Worm (Caenorhabditis elegans): ENCODE results near the gene Y49F6B.6.

The Y49F6B.6 gene

ce11 chrII:3520988-3521850, 48.3 kb downstream of the Y49F6B.6 start, which contains the start of gene W09G10.9 (continued):
- TF ChIP-seq C17E4.6 (GFP tag; IDR thresholded peaks at IDR 0.05) (0 out of 2 replicates have a peak, but pooled peaks have one; percentile 41), B0261.1 (tag; optimal IDR thresholded peaks at IDR 0.05) (peak; percentile 84), ceh-100 (GFP tag; IDR thresholded peaks at IDR 0.05) (peak; percentile 70), snpc-3.4 (tag; optimal IDR thresholded peaks at IDR 0.05) (peak; percentile 43), lsy-27 (tag; optimal IDR thresholded peaks at IDR 0.05; ENCODE audit: borderline replicate concordance, insufficient read depth) (no peak), nhr-179 (tag; optimal IDR thresholded peaks at IDR 0.05) (no peak), madf-10 (tag; optimal IDR thresholded peaks at IDR 0.05) (peak; percentile 44), F57A8.1 (GFP tag; optimal IDR thresholded peaks at IDR 0.05) (no peak), chd-7 (tag; optimal IDR thresholded peaks at IDR 0.05) (peak; percentile 14), ceh-91 (GFP tag; IDR thresholded peaks at IDR 0.05) (no peak), athp-1 (tag; optimal IDR thresholded peaks at IDR 0.05) (peak; percentile 9), ztf-25 (GFP tag; IDR thresholded peaks at IDR 0.05) (peak; percentile 77; the same call in 1 of the 2 replicates), attf-3 (GFP tag; conservative IDR thresholded peaks at IDR 0.05) (peak; percentile 72), nhr-120 (GFP tag; IDR thresholded peaks at IDR 0.05) (no peak), repo-1 (tag; optimal IDR thresholded peaks at IDR 0.05) (no peak), fkh-3 (tag; optimal IDR thresholded peaks at IDR 0.05) (no peak), zfh-2 (GFP tag; conservative IDR thresholded peaks at IDR 0.05) (peak; percentile 82), egrh-3 (GFP tag; IDR thresholded peaks at IDR 0.05) (peak; percentile 52), ceh-58 (GFP tag; IDR thresholded peaks at IDR 0.05) (0 out of 2 replicates have a peak, but pooled peaks have one; percentile 40), sdz-38 (tag; optimal IDR thresholded peaks at IDR 0.05) (no peak), F37B4.10 (GFP tag; IDR thresholded peaks at IDR 0.05) (no peak), Y79H2A.3 (GFP tag; conservative IDR thresholded peaks at IDR 0.05) (0 out of 2 replicates have a peak, but pooled peaks have one; percentile 65), tbp1 (GFP tag; optimal IDR thresholded peaks at IDR 0.05) (peak; percentile 90), sptf-2 (GFP tag; optimal IDR thresholded peaks at IDR 0.05) (no peak), dox-1 (GFP tag; IDR thresholded peaks at IDR 0.05) (peak; percentile 91), hrde-1 (tag; optimal IDR thresholded peaks at IDR 0.05; ENCODE audit: borderline replicate concordance) (peak; percentile 4), pbrm-1 (GFP tag; IDR thresholded peaks at IDR 0.05) (peak; percentile 91), F52B5.7 (tag; optimal IDR thresholded peaks at IDR 0.05) (peak; percentile 28), die-1 (tag; optimal IDR thresholded peaks at IDR 0.05) (peak; percentile 31), madf-3 (GFP tag; IDR thresholded peaks at IDR 0.05) (no peak), F39B2.1 (GFP tag; IDR thresholded peaks at IDR 0.05) (no peak), Y53F4B.3 (GFP tag; IDR thresholded peaks at IDR 0.05) (peak; percentile 44; the same call in 1 of the 2 replicates), let-526 (GFP tag; IDR thresholded peaks at IDR 0.05) (peak; percentile 58; the same call in 1 of the 2 replicates), rec-8 (tag; optimal IDR thresholded peaks at IDR 0.05) (peak in 1 of 2 experiments; percentile 30), mel-28 (tag; optimal IDR thresholded peaks at IDR 0.05; ENCODE audit: borderline replicate concordance) (no peak), snpc-1.3 (tag; optimal IDR thresholded peaks at IDR 0.05; ENCODE audit: insufficient read depth) (peak; percentile 52), ztf-3 (GFP tag; optimal IDR thresholded peaks at IDR 0.05) (no peak), egl-44 (GFP tag; IDR thresholded peaks at IDR 0.05) (peak; percentile 81), nhr-80 (tag; optimal IDR thresholded peaks at IDR 0.05) (peak; percentile 12), mcd-1 (GFP tag; IDR thresholded peaks at IDR 0.05) (peak; percentile 96), hsf-1 (GFP tag; IDR thresholded peaks at IDR 0.05) (no peak), lin-26 (GFP tag; IDR thresholded peaks at IDR 0.05) (peak; percentile 81), rpc-1 (optimal IDR thresholded peaks at IDR 0.05) (peak; percentile 68), rpc-1 (tag; optimal IDR thresholded peaks at IDR 0.05) (peak; percentile 73), F22D6.2 (tag; optimal IDR thresholded peaks at IDR 0.05) (no peak), T26A5.8 (tag; optimal IDR thresholded peaks at IDR 0.05) (no peak), aptf-3 (GFP tag; IDR thresholded peaks at IDR 0.05) (no peak)

Data from whole organism, young adult.